Fruit fly (Drosophila melanogaster) whole organism, embryonic: ENCODE measurements around the gene CG42393.

Experiments used
- Bteb2 ChIP-seq: fragments of 200-800 bp; sonication (Bioruptor generic); optimal IDR thresholded peaks from 2 replicates; lab custom pipeline; 2016; ENCODE audit warnings: missing biosample characterization, missing genetic modification characterization
- CG11456 ChIP-seq: fragments of 200-800 bp; sonication (Bioruptor generic); IDR thresholded peaks from 3 replicates; pipeline ENCODE4 v1.3.6; 2022; ENCODE audit warnings: missing biosample characterization, missing genetic modification characterization
- CG12219 ChIP-seq: fragments of 200-800 bp; sonication (Bioruptor generic); optimal IDR thresholded peaks from 3 replicates; lab custom pipeline; 2018; ENCODE audit warnings: missing biosample characterization, mild to moderate bottlenecking, missing genetic modification characterization
- CG12769 ChIP-seq: fragments of 200-800 bp; sonication (Bioruptor generic); optimal IDR thresholded peaks from 2 replicates; lab custom pipeline; 2019; ENCODE audit warnings: missing biosample characterization, mild to moderate bottlenecking, missing genetic modification characterization, moderate library complexity
- CG13894 ChIP-seq: fragments of 200-800 bp; sonication (Bioruptor generic); optimal IDR thresholded peaks from 3 replicates; lab custom pipeline; 2018; ENCODE audit warnings: missing biosample characterization, mild to moderate bottlenecking, missing genetic modification characterization, moderate library complexity
- CG14050 ChIP-seq: fragments of 200-800 bp; sonication (Bioruptor generic); IDR thresholded peaks from 3 replicates; pipeline ENCODE4 v1.3.6; 2022; ENCODE audit warnings: missing biosample characterization, missing genetic modification characterization
- CG16813 ChIP-seq: fragments of 200-800 bp; sonication (Bioruptor generic); IDR thresholded peaks from 3 replicates; pipeline ENCODE4 v1.3.6; 2022; ENCODE audit warnings: missing biosample characterization, missing genetic modification characterization; ENCODE audit not compliant: partially characterized antibody
- CG17802 ChIP-seq: fragments of 200-800 bp; sonication (Bioruptor generic); optimal IDR thresholded peaks from 2 replicates; lab custom pipeline; 2018; ENCODE audit warnings: missing biosample characterization, mild to moderate bottlenecking, missing genetic modification characterization, moderate library complexity
- CG32532 ChIP-seq: fragments of 200-800 bp; sonication (Bioruptor generic); IDR thresholded peaks from 2 replicates; pipeline ENCODE4 v1.3.6; 2022; ENCODE audit warnings: missing biosample characterization, missing genetic modification characterization
- CG4424 ChIP-seq: fragments of 200-800 bp; sonication (Bioruptor generic); optimal IDR thresholded peaks from 3 replicates; lab custom pipeline; 2016; ENCODE audit warnings: missing biosample characterization, missing genetic modification characterization
- CG5180 ChIP-seq: fragments of 200-800 bp; sonication (Bioruptor generic); optimal IDR thresholded peaks from 3 replicates; lab custom pipeline; 2017; ENCODE audit warnings: missing biosample characterization, missing genetic modification characterization, mild to moderate bottlenecking, moderate library complexity, missing genetic modification reagents
- D19B ChIP-seq: fragments of 200-800 bp; sonication (Bioruptor generic); optimal IDR thresholded peaks from 2 replicates; lab custom pipeline; 2017; ENCODE audit warnings: missing biosample characterization, mild to moderate bottlenecking, missing genetic modification characterization
- H15 ChIP-seq: fragments of 200-800 bp; sonication (Bioruptor generic); IDR thresholded peaks from 3 replicates; pipeline ENCODE4 v1.3.6; 2022; ENCODE audit warnings: missing biosample characterization, missing genetic modification characterization
- H2.0 ChIP-seq: fragments of 200-800 bp; sonication (Bioruptor generic); IDR thresholded peaks from 2 replicates; pipeline ENCODE4 v1.3.6; 2022; ENCODE audit warnings: missing biosample characterization, missing genetic modification characterization
- HHEX ChIP-seq: fragments of 200-800 bp; sonication (Bioruptor generic); optimal IDR thresholded peaks from 3 replicates; lab custom pipeline; 2017; ENCODE audit warnings: missing biosample characterization, mild to moderate bottlenecking, missing genetic modification characterization, missing genetic modification reagents
- HLH54F ChIP-seq: fragments of 200-800 bp; sonication (Bioruptor generic); optimal IDR thresholded peaks from 3 replicates; lab custom pipeline; 2016; ENCODE audit warnings: missing biosample characterization, missing genetic modification characterization
- Mad ChIP-seq: fragments of 200-800 bp; sonication (Bioruptor generic); optimal IDR thresholded peaks from 2 replicates; lab custom pipeline; 2016; ENCODE audit warnings: missing biosample characterization, missing genetic modification characterization
- Med ChIP-seq: fragments of 200-800 bp; sonication (Bioruptor generic); peaks from one replicate; lab custom pipeline; 2016; ENCODE audit warnings: missing biosample characterization, missing genetic modification characterization, mild to moderate bottlenecking, inconsistent platforms, moderate library complexity
- Mrtf ChIP-seq: fragments of 200-800 bp; sonication (Bioruptor generic); IDR thresholded peaks from 3 replicates; pipeline ENCODE4 v1.3.6; 2022; ENCODE audit warnings: missing biosample characterization, missing genetic modification characterization
- NFAT ChIP-seq: fragments of 200-800 bp; sonication (Bioruptor generic); IDR thresholded peaks from 2 replicates; pipeline ENCODE4 v1.3.6; 2022; ENCODE audit warnings: missing biosample characterization, missing genetic modification characterization
- PHDP ChIP-seq: fragments of 200-800 bp; sonication (Bioruptor generic); optimal IDR thresholded peaks from 3 replicates; lab custom pipeline; 2018; ENCODE audit warnings: missing biosample characterization, mild to moderate bottlenecking, missing genetic modification characterization, moderate library complexity
- Ptx1 ChIP-seq: fragments of 200-800 bp; sonication (Bioruptor generic); IDR thresholded peaks from 2 replicates; pipeline ENCODE4 v1.3.6; 2022; ENCODE audit warnings: missing biosample characterization, missing genetic modification characterization
- Rfx ChIP-seq: fragments of 200-800 bp; sonication (Bioruptor generic); IDR thresholded peaks from 2 replicates; pipeline ENCODE4 v1.3.6; 2022; ENCODE audit warnings: missing biosample characterization, missing genetic modification characterization
- amos ChIP-seq: fragments of 200-800 bp; sonication (Bioruptor generic); IDR thresholded peaks from 2 replicates; pipeline ENCODE4 v1.3.6; 2022; ENCODE audit warnings: missing biosample characterization, missing genetic modification characterization; ENCODE audit not compliant: partially characterized antibody
- caup ChIP-seq: fragments of 200-800 bp; sonication (Bioruptor generic); optimal IDR thresholded peaks from 3 replicates; lab custom pipeline; 2017; ENCODE audit warnings: missing biosample characterization, mild to moderate bottlenecking, missing genetic modification characterization, moderate library complexity; ENCODE audit not compliant: severe bottlenecking
- crol ChIP-seq: fragments of 200-800 bp; sonication (Bioruptor generic); IDR thresholded peaks from 2 replicates; pipeline ENCODE4 v1.3.6; 2022; ENCODE audit warnings: missing biosample characterization, missing genetic modification characterization
- cwo ChIP-seq: fragments of 200-800 bp; sonication (Bioruptor generic); optimal IDR thresholded peaks from 3 replicates; lab custom pipeline; 2017; ENCODE audit warnings: missing biosample characterization, missing genetic modification characterization, mild to moderate bottlenecking, moderate library complexity, missing genetic modification reagents
- dati ChIP-seq: fragments of 200-800 bp; sonication (Bioruptor generic); IDR thresholded peaks from 2 replicates; pipeline ENCODE4 v1.3.6; 2022; ENCODE audit warnings: missing biosample characterization, missing genetic modification characterization
- esg ChIP-seq: fragments of 200-800 bp; sonication (Bioruptor generic); conservative IDR thresholded peaks from 2 replicates; pipeline ENCODE4 v1.3.6; 2022; ENCODE audit warnings: missing biosample characterization, missing genetic modification characterization
- exex ChIP-seq: fragments of 200-800 bp; sonication (Bioruptor generic); optimal IDR thresholded peaks from 4 replicates; lab custom pipeline; 2018; ENCODE audit warnings: missing biosample characterization, mild to moderate bottlenecking, missing genetic modification characterization, moderate library complexity
- ftz-f1 ChIP-seq: fragments of 200-800 bp; sonication (Bioruptor generic); optimal IDR thresholded peaks from 2 replicates; lab custom pipeline; 2016; ENCODE audit warnings: missing biosample characterization, missing genetic modification characterization
- gcm ChIP-seq: fragments of 200-800 bp; sonication (Bioruptor generic); optimal IDR thresholded peaks from 2 replicates; lab custom pipeline; 2019; ENCODE audit warnings: missing biosample characterization, mild to moderate bottlenecking, missing genetic modification characterization, moderate library complexity
- her ChIP-seq: fragments of 200-800 bp; sonication (Bioruptor generic); optimal IDR thresholded peaks from 2 replicates; lab custom pipeline; 2016; ENCODE audit warnings: missing biosample characterization, missing genetic modification characterization
- hth ChIP-seq: fragments of >200 bp; optimal IDR thresholded peaks from 2 replicates; lab custom pipeline; 2017; ENCODE audit warnings: inconsistent platforms
- jumu ChIP-seq: fragments of 200-800 bp; sonication (Bioruptor generic); optimal IDR thresholded peaks from 3 replicates; lab custom pipeline; 2016; ENCODE audit warnings: missing biosample characterization, missing genetic modification characterization
- kni ChIP-seq: fragments of 200-800 bp; sonication (Bioruptor generic); optimal IDR thresholded peaks from 3 replicates; lab custom pipeline; 2017; ENCODE audit warnings: mild to moderate bottlenecking, missing biosample characterization, missing genetic modification reagents, missing genetic modification characterization
- lov ChIP-seq, 2 experiments: fragments of 200-800 bp in 1 of 2; fragments of >200 bp in 1 of 2; sonication (Bioruptor generic) in 1 of 2; IDR thresholded peaks in 1 of 2; optimal IDR thresholded peaks in 1 of 2; 2 replicates in 1 of 2; 3 replicates in 1 of 2; pipeline versions ENCODE4 v1.3.6 to Lab custom; 2017 to 2022; ENCODE audit warnings: missing biosample characterization in 1 of 2, missing genetic modification characterization in 1 of 2
- mirr ChIP-seq: fragments of 200-800 bp; sonication (Bioruptor generic); optimal IDR thresholded peaks from 3 replicates; lab custom pipeline; 2018; ENCODE audit warnings: missing biosample characterization, mild to moderate bottlenecking, missing genetic modification characterization
- org-1 ChIP-seq: fragments of 200-800 bp; sonication (Bioruptor generic); optimal IDR thresholded peaks from 2 replicates; lab custom pipeline; 2017; ENCODE audit warnings: missing biosample characterization, missing genetic modification characterization
- sd ChIP-seq: fragments of 200-800 bp; sonication (Bioruptor generic); optimal IDR thresholded peaks from 3 replicates; lab custom pipeline; 2018; ENCODE audit warnings: missing biosample characterization, mild to moderate bottlenecking, missing genetic modification characterization, moderate library complexity
- sr ChIP-seq: fragments of 200-800 bp; sonication (Bioruptor generic); IDR thresholded peaks from 3 replicates; pipeline ENCODE4 v1.3.6; 2022; ENCODE audit warnings: missing biosample characterization, missing genetic modification characterization
- trem ChIP-seq: fragments of 200-800 bp; optimal IDR thresholded peaks from 3 replicates; lab custom pipeline; 2019; ENCODE audit warnings: missing biosample characterization, mild to moderate bottlenecking, missing genetic modification characterization, moderate library complexity
- zen ChIP-seq: fragments of 200-800 bp; sonication (Bioruptor generic); optimal IDR thresholded peaks from 3 replicates; lab custom pipeline; 2018; ENCODE audit warnings: missing biosample characterization, mild to moderate bottlenecking, missing genetic modification characterization, moderate library complexity
- zen2 ChIP-seq: fragments of 200-800 bp; sonication (Bioruptor generic); IDR thresholded peaks from 3 replicates; pipeline ENCODE4 v1.3.6; 2022; ENCODE audit warnings: missing biosample characterization, missing genetic modification characterization; ENCODE audit not compliant: partially characterized antibody

The CG42393 gene

dm6 chr3L:18013186-18013921 is 29.2 kb upstream of the CG42393 start (continued):
- TF ChIP-seq org-1 (GFP tag; lab: Kevin White, UChicago) (no peak), Ptx1 (GFP tag; lab: Robert Waterston, UW) (no peak), CG14050 (no peak), zen2 (GFP tag; lab: Robert Waterston, UW) (no peak), Bteb2 (GFP tag; lab: Kevin White, UChicago) (no peak), CG12219 (GFP tag; lab: Kevin White, UChicago) (no peak), sr (GFP tag; lab: Robert Waterston, UW) (peak; percentile 85), gcm (no peak), crol (GFP tag; lab: Robert Waterston, UW) (peak; percentile 57), zen (tag; lab: Kevin White, UChicago) (no peak), Mrtf (GFP tag; lab: Robert Waterston, UW) (no peak)

- TF ChIP-seq CG32532 (GFP tag; lab: Robert Waterston, UW): no peak
- TF ChIP-seq her (GFP tag; lab: Kevin White, UChicago): no peak
- TF ChIP-seq ftz-f1: peak; percentile 30
- TF ChIP-seq CG12769 (tag; lab: Kevin White, UChicago): peak; percentile 40
- no peak for TF ChIP-seq zen (tag; lab: Kevin White, UChicago)
- TF ChIP-seq Mad (GFP tag; lab: Kevin White, UChicago): no peak
- TF ChIP-seq NFAT (GFP tag; lab: Robert Waterston, UW): 0 out of 2 replicates have a peak, but pooled peaks have one; percentile 31
- TF ChIP-seq H15 (GFP tag; lab: Robert Waterston, UW): 0 out of 3 replicates have a peak, but pooled peaks have one; percentile 18
- TF ChIP-seq sd (tag; lab: Kevin White, UChicago): peak; percentile 25
- peak; percentile 27 for TF ChIP-seq CG13894 (tag; lab: Kevin White, UChicago)
- TF ChIP-seq dati: 0 out of 2 replicates have a peak, but pooled peaks have one; percentile 3
- TF ChIP-seq HHEX: no peak
- peak; percentile 32 for TF ChIP-seq Med
- TF ChIP-seq CG11456 (GFP tag; lab: Robert Waterston, UW): 0 out of 3 replicates have a peak, but pooled peaks have one; percentile 27
- peak; percentile 82 for TF ChIP-seq cwo (GFP tag; lab: Kevin White, UChicago)
- 0 out of 2 replicates have a peak, but pooled peaks have one; percentile 20 for TF ChIP-seq Rfx (GFP tag; lab: Robert Waterston, UW)
Measured at dm6 chr3L:18014290-18014689, 28.2 kb upstream of the CG42393 start.

DNA sequence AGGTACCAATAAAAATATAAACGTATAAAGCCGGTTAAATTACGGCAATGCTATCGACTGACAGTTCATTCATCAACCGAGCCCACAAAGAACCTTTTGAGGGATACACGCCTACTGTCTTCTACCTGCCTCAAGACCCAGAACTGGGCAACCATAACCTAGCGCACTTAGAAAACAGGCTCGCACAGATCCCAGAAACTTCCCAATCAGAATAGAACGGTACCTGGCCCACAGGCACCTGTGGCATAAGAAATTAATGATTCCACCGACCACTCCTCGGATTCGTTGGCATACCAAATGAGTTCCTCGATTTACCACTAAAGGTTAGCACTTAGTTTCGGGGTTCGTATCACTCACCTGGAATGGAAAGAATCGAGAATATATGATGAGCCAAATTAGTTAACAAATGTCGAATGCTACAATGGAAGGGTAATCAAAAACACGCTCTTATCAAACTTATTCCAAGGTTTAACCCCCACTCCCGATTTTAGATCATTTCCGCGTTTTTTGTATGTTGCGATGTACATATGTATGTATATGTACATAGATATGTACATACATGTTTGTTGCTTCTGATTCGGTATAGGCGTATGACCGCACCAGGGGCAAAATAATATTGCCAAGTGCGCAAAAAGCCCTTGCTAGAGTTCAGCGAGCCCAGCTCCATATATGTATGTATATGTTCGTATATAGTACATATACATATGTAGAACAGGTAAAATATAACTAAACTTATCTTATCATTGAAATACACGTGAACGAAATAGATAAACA is 27.2 kb upstream of the CG42393 start:
- TF ChIP-seq HLH54F (GFP tag; lab: Kevin White, UChicago): no peak
- no peak for TF ChIP-seq CG4424 (GFP tag; lab: Kevin White, UChicago)
- peak; percentile 27 for TF ChIP-seq CG12769 (tag; lab: Kevin White, UChicago)
- no peak for TF ChIP-seq CG5180 (GFP tag; lab: Kevin White, UChicago)
- no peak for TF ChIP-seq CG16813 (GFP tag; lab: Robert Waterston, UW)
- no peak for TF ChIP-seq lov (optimal IDR thresholded peaks at IDR 0.05; lab: Kevin White, UChicago)
- TF ChIP-seq lov (GFP tag; IDR thresholded peaks at IDR 0.05; lab: Robert Waterston, UW): no peak
- no peak for TF ChIP-seq D19B (GFP tag; lab: Kevin White, UChicago)
- no peak for TF ChIP-seq jumu (GFP tag; lab: Kevin White, UChicago)
- TF ChIP-seq CG17802 (tag; lab: Kevin White, UChicago): no peak
- TF ChIP-seq caup (GFP tag; lab: Kevin White, UChicago): no peak
- TF ChIP-seq trem (tag; lab: Kevin White, UChicago): no peak
- TF ChIP-seq PHDP (tag; lab: Kevin White, UChicago): no peak
- TF ChIP-seq H2.0 (GFP tag; lab: Robert Waterston, UW): no peak
- TF ChIP-seq amos (GFP tag; lab: Robert Waterston, UW): no peak
- no peak for TF ChIP-seq esg (GFP tag; lab: Robert Waterston, UW)
- peak; percentile 79 for TF ChIP-seq mirr
- TF ChIP-seq kni (GFP tag; lab: Kevin White, UChicago): peak; percentile 55
- no peak for TF ChIP-seq hth
- peak; percentile 50 for TF ChIP-seq cwo (GFP tag; lab: Kevin White, UChicago)
- TF ChIP-seq CG11456 (GFP tag; lab: Robert Waterston, UW): no peak
- TF ChIP-seq exex (tag; lab: Kevin White, UChicago): peak; percentile 53
